Fruit fly (Drosophila melanogaster) whole organism, embryonic: ENCODE measurements around the gene nmdyn-D6.

Source experiments
- ATbp ChIP-seq: fragments of 200-800 bp; sonication (Bioruptor generic); optimal IDR thresholded peaks from 2 replicates; lab custom pipeline; 2017; ENCODE audit warnings: missing biosample characterization, mild to moderate bottlenecking, missing genetic modification characterization, missing genetic modification reagents
- Awh ChIP-seq: fragments of 200-800 bp; sonication (Bioruptor generic); IDR thresholded peaks from 2 replicates; pipeline ENCODE4, ENCODE4 v1.3.6; 2022; ENCODE audit warnings: missing biosample characterization, missing genetic modification characterization
- BEAF-32 ChIP-seq: fragments of 200-800 bp; sonication (Bioruptor generic); optimal IDR thresholded peaks from 3 replicates; lab custom pipeline; 2017; ENCODE audit warnings: missing biosample characterization, missing genetic modification characterization, mild to moderate bottlenecking, moderate library complexity, missing genetic modification reagents
- CG10147 ChIP-seq: fragments of 200-800 bp; sonication (Bioruptor generic); optimal IDR thresholded peaks from 2 replicates; lab custom pipeline; 2019; ENCODE audit warnings: missing biosample characterization, mild to moderate bottlenecking, missing genetic modification characterization, moderate library complexity
- CG10959 ChIP-seq: fragments of 200-800 bp; sonication (Bioruptor generic); IDR thresholded peaks from 2 replicates; pipeline ENCODE4 v1.3.6; 2022; ENCODE audit warnings: missing biosample characterization, missing genetic modification characterization
- CG12744 ChIP-seq: fragments of 200-800 bp; sonication (Bioruptor generic); optimal IDR thresholded peaks from 2 replicates; lab custom pipeline; 2016; ENCODE audit warnings: missing biosample characterization, missing genetic modification characterization
- CG12769 ChIP-seq: fragments of 200-800 bp; sonication (Bioruptor generic); optimal IDR thresholded peaks from 2 replicates; lab custom pipeline; 2019; ENCODE audit warnings: missing biosample characterization, mild to moderate bottlenecking, missing genetic modification characterization, moderate library complexity
- CG13287 ChIP-seq: fragments of 200-800 bp; sonication (Bioruptor generic); IDR thresholded peaks from 2 replicates; pipeline ENCODE4 v1.3.6; 2022; ENCODE audit warnings: missing biosample characterization, missing genetic modification characterization; ENCODE audit not compliant: partially characterized antibody
- CG14050 ChIP-seq: fragments of 200-800 bp; sonication (Bioruptor generic); IDR thresholded peaks from 3 replicates; pipeline ENCODE4 v1.3.6; 2022; ENCODE audit warnings: missing biosample characterization, missing genetic modification characterization
- CG14441 ChIP-seq: fragments of 200-800 bp; sonication (Bioruptor generic); IDR thresholded peaks from 2 replicates; pipeline ENCODE4 v1.3.6; 2022; ENCODE audit warnings: missing biosample characterization, missing genetic modification characterization
- CG1603 ChIP-seq: fragments of 200-800 bp; sonication (Bioruptor generic); optimal IDR thresholded peaks from 2 replicates; lab custom pipeline; 2019; ENCODE audit warnings: missing biosample characterization, mild to moderate bottlenecking, missing genetic modification characterization, moderate library complexity
- CG17186 ChIP-seq: fragments of 200-800 bp; sonication (Bioruptor generic); optimal IDR thresholded peaks from 3 replicates; lab custom pipeline; 2017; ENCODE audit warnings: missing biosample characterization, missing genetic modification reagents, missing genetic modification characterization
- CG17359 ChIP-seq: fragments of 200-800 bp; sonication (Bioruptor generic); optimal IDR thresholded peaks from 3 replicates; lab custom pipeline; 2018; ENCODE audit warnings: missing biosample characterization, mild to moderate bottlenecking, missing genetic modification characterization, moderate library complexity
- CG2712 ChIP-seq: fragments of 200-800 bp; optimal IDR thresholded peaks from 3 replicates; lab custom pipeline; 2019; ENCODE audit warnings: missing biosample characterization, mild to moderate bottlenecking, missing genetic modification characterization, moderate library complexity
- CG2875 ChIP-seq: fragments of 200-800 bp; sonication (Bioruptor generic); optimal IDR thresholded peaks from 2 replicates; lab custom pipeline; 2017; ENCODE audit warnings: missing biosample characterization, mild to moderate bottlenecking, missing genetic modification characterization, missing genetic modification reagents
- CG3726 ChIP-seq: fragments of 200-800 bp; sonication (Bioruptor generic); IDR thresholded peaks from 3 replicates; pipeline ENCODE4, ENCODE4 v1.3.6; 2022; ENCODE audit warnings: missing biosample characterization, missing genetic modification characterization
- CG6791 ChIP-seq: fragments of 200-800 bp; sonication (Bioruptor generic); IDR thresholded peaks from 3 replicates; pipeline ENCODE4 v1.3.6; 2022; ENCODE audit warnings: missing biosample characterization, missing genetic modification characterization; ENCODE audit not compliant: partially characterized antibody
- CG7928 ChIP-seq: fragments of 200-800 bp; sonication (Bioruptor generic); optimal IDR thresholded peaks from 2 replicates; lab custom pipeline; 2017; ENCODE audit warnings: missing biosample characterization, mild to moderate bottlenecking, missing genetic modification characterization
- CG8281 ChIP-seq: fragments of 200-800 bp; sonication (Bioruptor generic); optimal IDR thresholded peaks from 2 replicates; lab custom pipeline; 2018; ENCODE audit warnings: missing biosample characterization, mild to moderate bottlenecking, missing genetic modification characterization, moderate library complexity
- CG8290 ChIP-seq, 3 experiments: fragments of 200-800 bp; sonication (Bioruptor generic); optimal IDR thresholded peaks; 2 replicates each; lab custom pipeline; 2016 to 2019; ENCODE audit warnings: missing biosample characterization in 3 of 3, missing genetic modification characterization in 3 of 3, mild to moderate bottlenecking in 2 of 3, moderate library complexity in 1 of 3
- CG8478 ChIP-seq: fragments of >200 bp; optimal IDR thresholded peaks from 2 replicates; lab custom pipeline; 2018
- CG9876 ChIP-seq: fragments of 200-800 bp; sonication (Bioruptor generic); optimal IDR thresholded peaks from 2 replicates; lab custom pipeline; 2016; ENCODE audit warnings: missing biosample characterization, missing genetic modification characterization
- E2f2 ChIP-seq: fragments of 200-800 bp; sonication (Bioruptor generic); IDR thresholded peaks from 2 replicates; pipeline ENCODE4 v1.3.6; 2022; ENCODE audit warnings: missing biosample characterization, missing genetic modification characterization
- ERR ChIP-seq: fragments of 200-800 bp; sonication (Bioruptor generic); optimal IDR thresholded peaks from 2 replicates; lab custom pipeline; 2016; ENCODE audit warnings: missing biosample characterization, missing genetic modification characterization
- Eip74EF ChIP-seq, 2 experiments: fragments of 200-800 bp in 1 of 2; fragments of >200 bp in 1 of 2; sonication (Bioruptor generic) in 1 of 2; optimal IDR thresholded peaks; 2 replicates each; lab custom pipeline; 2017 to 2019; ENCODE audit warnings: missing biosample characterization in 2 of 2, missing genetic modification characterization in 2 of 2, mild to moderate bottlenecking in 1 of 2, moderate library complexity in 1 of 2
- Hsf ChIP-seq: fragments of 200-800 bp; sonication (Bioruptor generic); optimal IDR thresholded peaks from 3 replicates; lab custom pipeline; 2016; ENCODE audit warnings: missing biosample characterization, missing genetic modification characterization
- Med ChIP-seq: fragments of 200-800 bp; sonication (Bioruptor generic); peaks from one replicate; lab custom pipeline; 2016; ENCODE audit warnings: missing biosample characterization, missing genetic modification characterization, mild to moderate bottlenecking, inconsistent platforms, moderate library complexity
- Six4 ChIP-seq: fragments of 200-800 bp; sonication (Bioruptor generic); optimal IDR thresholded peaks from 2 replicates; lab custom pipeline; 2016; ENCODE audit warnings: missing biosample characterization, missing genetic modification characterization
- Taf1 ChIP-seq: fragments of 200-800 bp; sonication (Bioruptor generic); IDR thresholded peaks from 2 replicates; pipeline ENCODE4 v1.3.6; 2022; ENCODE audit warnings: missing biosample characterization, missing genetic modification characterization
- Xbp1 ChIP-seq: fragments of 200-800 bp; sonication (Bioruptor generic); optimal IDR thresholded peaks from 3 replicates; lab custom pipeline; 2016; ENCODE audit warnings: missing biosample characterization, mild to moderate bottlenecking, missing genetic modification characterization
- YL-1 ChIP-seq: fragments of 200-800 bp; sonication (Bioruptor generic); optimal IDR thresholded peaks from 3 replicates; lab custom pipeline; 2017; ENCODE audit warnings: missing biosample characterization, mild to moderate bottlenecking, missing genetic modification characterization
- crp ChIP-seq, 2 experiments: fragments of 200-800 bp; sonication (Bioruptor generic); optimal IDR thresholded peaks; 2 replicates in 1 of 2; 3 replicates in 1 of 2; lab custom pipeline; 2017; ENCODE audit warnings: missing biosample characterization in 2 of 2, missing genetic modification characterization in 2 of 2, mild to moderate bottlenecking in 1 of 2, moderate library complexity in 1 of 2
- danr ChIP-seq: fragments of 200-800 bp; sonication (Bioruptor generic); IDR thresholded peaks from 2 replicates; pipeline ENCODE4 v1.3.6; 2022; ENCODE audit warnings: missing biosample characterization, missing genetic modification characterization
- dati ChIP-seq: fragments of 200-800 bp; sonication (Bioruptor generic); IDR thresholded peaks from 2 replicates; pipeline ENCODE4 v1.3.6; 2022; ENCODE audit warnings: missing biosample characterization, missing genetic modification characterization
- emc ChIP-seq: fragments of 200-800 bp; sonication (Bioruptor generic); optimal IDR thresholded peaks from 2 replicates; lab custom pipeline; 2016; ENCODE audit warnings: missing biosample characterization, missing genetic modification characterization
- h ChIP-seq: fragments of >200 bp; optimal IDR thresholded peaks from 2 replicates; lab custom pipeline; 2017
- ind ChIP-seq: fragments of 200-800 bp; sonication (Bioruptor generic); optimal IDR thresholded peaks from 3 replicates; lab custom pipeline; 2016; ENCODE audit warnings: missing biosample characterization, missing genetic modification characterization
- ken ChIP-seq: fragments of 200-800 bp; sonication (Bioruptor generic); IDR thresholded peaks from 3 replicates; pipeline ENCODE4 v1.3.6; 2022; ENCODE audit warnings: missing biosample characterization, missing genetic modification characterization
- kni ChIP-seq: fragments of 200-800 bp; sonication (Bioruptor generic); optimal IDR thresholded peaks from 3 replicates; lab custom pipeline; 2017; ENCODE audit warnings: mild to moderate bottlenecking, missing biosample characterization, missing genetic modification reagents, missing genetic modification characterization
- maf-S ChIP-seq: fragments of 200-800 bp; sonication (Bioruptor generic); optimal IDR thresholded peaks from 2 replicates; lab custom pipeline; 2016; ENCODE audit warnings: missing biosample characterization, missing genetic modification characterization
- nom ChIP-seq: fragments of 200-800 bp; sonication (Bioruptor generic); optimal IDR thresholded peaks from 2 replicates; lab custom pipeline; 2017; ENCODE audit warnings: missing biosample characterization, missing genetic modification characterization, mild to moderate bottlenecking, moderate library complexity, missing genetic modification reagents
- onecut ChIP-seq: fragments of 200-800 bp; sonication (Bioruptor generic); IDR thresholded peaks from 2 replicates; pipeline ENCODE4 v1.3.6; 2022; ENCODE audit warnings: missing biosample characterization, missing genetic modification characterization
- pb ChIP-seq: fragments of 200-800 bp; sonication (Bioruptor generic); optimal IDR thresholded peaks from 3 replicates; lab custom pipeline; 2016; ENCODE audit warnings: missing biosample characterization, missing genetic modification characterization
- pzg ChIP-seq: fragments of 200-800 bp; sonication (Bioruptor generic); optimal IDR thresholded peaks from 3 replicates; lab custom pipeline; 2018; ENCODE audit warnings: missing biosample characterization, mild to moderate bottlenecking, missing genetic modification characterization, moderate library complexity
- scrt ChIP-seq: fragments of 200-800 bp; sonication (Bioruptor generic); optimal IDR thresholded peaks from 2 replicates; lab custom pipeline; 2018; ENCODE audit warnings: missing biosample characterization, mild to moderate bottlenecking, missing genetic modification characterization, moderate library complexity
- sens ChIP-seq: fragments of 200-800 bp; sonication (Bioruptor generic); peaks from one replicate; lab custom pipeline; 2016; ENCODE audit warnings: missing biosample characterization, missing genetic modification characterization
- sna ChIP-seq: fragments of 200-800 bp; sonication (Bioruptor generic); IDR thresholded peaks from 2 replicates; pipeline ENCODE4 v1.3.6; 2022; ENCODE audit warnings: missing biosample characterization, missing genetic modification characterization; ENCODE audit not compliant: partially characterized antibody
- tio ChIP-seq: fragments of 200-800 bp; sonication (Bioruptor generic); optimal IDR thresholded peaks from 2 replicates; lab custom pipeline; 2017; ENCODE audit warnings: missing biosample characterization, missing genetic modification characterization, inconsistent platforms
- trem ChIP-seq: fragments of 200-800 bp; optimal IDR thresholded peaks from 3 replicates; lab custom pipeline; 2019; ENCODE audit warnings: missing biosample characterization, mild to moderate bottlenecking, missing genetic modification characterization, moderate library complexity
- tup ChIP-seq: fragments of 200-800 bp; sonication (Bioruptor generic); optimal IDR thresholded peaks from 2 replicates; lab custom pipeline; 2016; ENCODE audit warnings: missing biosample characterization, mild to moderate bottlenecking, missing genetic modification characterization, moderate library complexity
- yki ChIP-seq: fragments of >200 bp; optimal IDR thresholded peaks from 3 replicates; lab custom pipeline; 2018
- z ChIP-seq: fragments of 200-800 bp; sonication (Bioruptor generic); IDR thresholded peaks from 3 replicates; pipeline ENCODE4 v1.3.6; 2022; ENCODE audit warnings: missing biosample characterization, missing genetic modification characterization

Gene nmdyn-D6

DNA sequence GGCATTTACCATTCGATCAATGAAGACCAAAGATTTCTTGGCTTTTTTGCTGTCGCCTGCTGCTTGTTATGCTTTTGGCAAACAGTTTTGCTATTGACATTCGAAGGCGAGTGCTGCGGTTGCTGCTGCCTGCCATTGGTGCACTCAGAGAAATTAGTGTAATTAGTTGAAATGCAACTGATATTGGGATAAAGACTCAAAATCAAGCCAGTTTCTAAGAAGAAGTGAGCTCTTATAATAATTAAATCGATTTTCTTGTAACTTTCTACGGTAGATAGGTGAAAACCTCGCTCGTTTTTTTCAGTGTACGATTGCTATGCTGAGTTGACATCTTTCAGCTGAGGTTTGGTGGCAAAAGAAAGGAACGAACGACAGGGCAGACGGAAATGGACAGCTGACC lies 38.0 kb downstream of the nmdyn-D6 start (continued):
- TF ChIP-seq h (no peak), Awh (GFP tag; lab: Robert Waterston, UW) (0 out of 2 replicates have a peak, but pooled peaks have one; percentile 36), sens (GFP tag; lab: Kevin White, UChicago) (peak; percentile 18), Xbp1 (peak; percentile 3), CG14441 (GFP tag; lab: Robert Waterston, UW) (no peak), CG12744 (GFP tag; lab: Kevin White, UChicago) (no peak), Six4 (no peak), CG8290 (GFP tag; optimal IDR thresholded peaks at IDR 0.05; lab: Kevin White, UChicago) (no peak), CG8290 (tag; optimal IDR thresholded peaks at IDR 0.05; lab: Kevin White, UChicago) (no peak), CG8281 (no peak), dati (GFP tag; lab: Robert Waterston, UW) (no peak), pb (GFP tag; lab: Kevin White, UChicago) (no peak), YL-1 (GFP tag; lab: Kevin White, UChicago) (no peak), CG14050 (no peak), CG2875 (GFP tag; lab: Kevin White, UChicago) (no peak), emc (GFP tag; lab: Kevin White, UChicago) (no peak), danr (GFP tag; lab: Robert Waterston, UW) (no peak), yki (lab: Kevin White, UChicago) (no peak), z (GFP tag; lab: Robert Waterston, UW) (no peak), trem (tag; lab: Kevin White, UChicago) (no peak), ind (peak; percentile 4), ken (GFP tag; lab: Robert Waterston, UW) (no peak), CG1603 (tag; lab: Kevin White, UChicago) (peak; percentile 36), ERR (no peak), CG6791 (GFP tag; lab: Robert Waterston, UW) (no peak), BEAF-32 (GFP tag; lab: Kevin White, UChicago) (no peak), CG10147 (no peak), CG7928 (no peak), Eip74EF (GFP tag; optimal IDR thresholded peaks at IDR 0.05; lab: Kevin White, UChicago) (no peak), CG8478 (lab: Kevin White, UChicago) (no peak), CG12769 (tag; lab: Kevin White, UChicago) (no peak), CG17359 (tag; lab: Kevin White, UChicago) (peak; percentile 16), CG9876 (GFP tag; lab: Kevin White, UChicago) (no peak), ATbp (GFP tag; lab: Kevin White, UChicago) (peak; percentile 32), nom (no peak), pzg (GFP tag; lab: Kevin White, UChicago) (no peak), CG10959 (GFP tag; lab: Robert Waterston, UW) (no peak), CG13287 (GFP tag; lab: Robert Waterston, UW) (no peak), tup (GFP tag; lab: Kevin White, UChicago) (no peak), Med (GFP tag; lab: Kevin White, UChicago) (peak; percentile 66), onecut (GFP tag; lab: Robert Waterston, UW) (no peak), crp (GFP tag; optimal IDR thresholded peaks at IDR 0.05; lab: Kevin White, UChicago) (no peak), CG17186 (GFP tag; lab: Kevin White, UChicago) (no peak), kni (GFP tag; lab: Kevin White, UChicago) (no peak), scrt (no peak), CG2712 (tag; lab: Kevin White, UChicago) (peak; percentile 33), Taf1 (GFP tag; lab: Robert Waterston, UW) (no peak), maf-S (GFP tag; lab: Kevin White, UChicago) (no peak), CG3726 (GFP tag; lab: Robert Waterston, UW) (no peak), E2f2 (GFP tag; lab: Robert Waterston, UW) (no peak), Hsf (GFP tag; lab: Kevin White, UChicago) (no peak), tio (no peak), sna (GFP tag; lab: Robert Waterston, UW) (no peak)
